Fruit fly (Drosophila melanogaster) whole organism, embryonic: ENCODE data around the gene Kr-h1.

Experiments used
- BtbVII ChIP-seq: fragments of 200-800 bp; sonication (Bioruptor generic); optimal IDR thresholded peaks from 3 replicates; lab custom pipeline; 2017; ENCODE audit warnings: missing biosample characterization, mild to moderate bottlenecking, missing genetic modification characterization
- CG10209 ChIP-seq: fragments of 200-800 bp; sonication (Bioruptor generic); optimal IDR thresholded peaks from 3 replicates; lab custom pipeline; 2017; ENCODE audit warnings: missing biosample characterization, mild to moderate bottlenecking, missing genetic modification characterization, missing genetic modification reagents
- CG10462 ChIP-seq: fragments of 200-800 bp; sonication (Bioruptor generic); optimal IDR thresholded peaks from 2 replicates; lab custom pipeline; 2016; ENCODE audit warnings: missing biosample characterization, missing genetic modification characterization
- CG11560 ChIP-seq: fragments of 200-800 bp; sonication (Bioruptor generic); IDR thresholded peaks from 3 replicates; pipeline ENCODE4 v1.3.6; 2022; ENCODE audit warnings: missing biosample characterization, missing genetic modification characterization
- CG12942 ChIP-seq: fragments of 200-800 bp; sonication (Bioruptor generic); optimal IDR thresholded peaks from 3 replicates; lab custom pipeline; 2016; ENCODE audit warnings: missing biosample characterization, missing genetic modification characterization
- CG13287 ChIP-seq: fragments of 200-800 bp; sonication (Bioruptor generic); IDR thresholded peaks from 2 replicates; pipeline ENCODE4 v1.3.6; 2022; ENCODE audit warnings: missing biosample characterization, missing genetic modification characterization; ENCODE audit not compliant: partially characterized antibody
- CG15011 ChIP-seq: fragments of 200-800 bp; sonication (Bioruptor generic); optimal IDR thresholded peaks from 3 replicates; lab custom pipeline; 2018; ENCODE audit warnings: missing biosample characterization, mild to moderate bottlenecking, missing genetic modification characterization
- CG1529 ChIP-seq: fragments of 200-800 bp; sonication (Bioruptor generic); optimal IDR thresholded peaks from 3 replicates; lab custom pipeline; 2018; ENCODE audit warnings: missing biosample characterization, missing genetic modification characterization
- CG1602 ChIP-seq: fragments of 200-800 bp; sonication (Bioruptor generic); optimal IDR thresholded peaks from 3 replicates; lab custom pipeline; 2016; ENCODE audit warnings: missing biosample characterization, missing genetic modification characterization
- CG17385 ChIP-seq: fragments of 200-800 bp; sonication (Bioruptor generic); optimal IDR thresholded peaks from 3 replicates; lab custom pipeline; 2018; ENCODE audit warnings: missing biosample characterization, mild to moderate bottlenecking, missing genetic modification characterization
- CG17829 ChIP-seq: fragments of 200-800 bp; optimal IDR thresholded peaks from 2 replicates; lab custom pipeline; 2019; ENCODE audit warnings: missing biosample characterization, mild to moderate bottlenecking, missing genetic modification characterization, moderate library complexity
- CG31441 ChIP-seq: fragments of 200-800 bp; sonication (Bioruptor generic); IDR thresholded peaks from 2 replicates; pipeline ENCODE4 v1.3.6; 2022; ENCODE audit warnings: missing biosample characterization, missing genetic modification characterization
- CG3407 ChIP-seq: fragments of 200-800 bp; sonication (Bioruptor generic); optimal IDR thresholded peaks from 2 replicates; lab custom pipeline; 2018; ENCODE audit warnings: missing biosample characterization, mild to moderate bottlenecking, missing genetic modification characterization
- CG3995 ChIP-seq: fragments of 200-800 bp; sonication (Bioruptor generic); optimal IDR thresholded peaks from 3 replicates; lab custom pipeline; 2016; ENCODE audit warnings: missing biosample characterization, missing genetic modification characterization
- CG4854 ChIP-seq: fragments of 200-800 bp; sonication (Bioruptor generic); optimal IDR thresholded peaks from 2 replicates; lab custom pipeline; 2016; ENCODE audit warnings: missing biosample characterization, missing genetic modification characterization, inconsistent platforms
- CG7987 ChIP-seq: fragments of 200-800 bp; sonication (Bioruptor generic); optimal IDR thresholded peaks from 2 replicates; lab custom pipeline; 2018; ENCODE audit warnings: missing biosample characterization, mild to moderate bottlenecking, missing genetic modification characterization, moderate library complexity
- CG8388 ChIP-seq: fragments of 200-800 bp; sonication (Bioruptor generic); optimal IDR thresholded peaks from 2 replicates; lab custom pipeline; 2019; ENCODE audit warnings: missing biosample characterization, mild to moderate bottlenecking, missing genetic modification characterization, moderate library complexity
- CG9797 ChIP-seq: fragments of 200-800 bp; sonication (Bioruptor generic); optimal IDR thresholded peaks from 3 replicates; lab custom pipeline; 2018; ENCODE audit warnings: missing biosample characterization, mild to moderate bottlenecking, missing genetic modification characterization
- Chrac-16 ChIP-seq: fragments of 200-800 bp; sonication (Bioruptor generic); optimal IDR thresholded peaks from 3 replicates; lab custom pipeline; 2016; ENCODE audit warnings: missing biosample characterization, missing genetic modification characterization
- D ChIP-seq, 2 experiments: fragments of 200-800 bp in 1 of 2; fragments of >200 bp in 1 of 2; sonication (Bioruptor generic) in 1 of 2; optimal IDR thresholded peaks; 2 replicates in 1 of 2; 3 replicates in 1 of 2; lab custom pipeline; 2017; ENCODE audit warnings: mild to moderate bottlenecking in 1 of 2, missing biosample characterization in 1 of 2, missing genetic modification characterization in 1 of 2, missing genetic modification reagents in 1 of 2
- Deaf1 ChIP-seq: fragments of 200-800 bp; optimal IDR thresholded peaks from 3 replicates; lab custom pipeline; 2019; ENCODE audit warnings: missing biosample characterization, mild to moderate bottlenecking, missing genetic modification characterization, moderate library complexity
- Dip3 ChIP-seq: fragments of 200-800 bp; sonication (Bioruptor generic); optimal IDR thresholded peaks from 3 replicates; lab custom pipeline; 2016; ENCODE audit warnings: missing biosample characterization, missing genetic modification characterization
- Doc3 ChIP-seq: fragments of 200-800 bp; sonication (Bioruptor generic); IDR thresholded peaks from 3 replicates; pipeline ENCODE4 v1.3.6; 2022; ENCODE audit warnings: missing biosample characterization, missing genetic modification characterization; ENCODE audit not compliant: partially characterized antibody
- Drgx ChIP-seq: fragments of 200-800 bp; sonication (Bioruptor generic); IDR thresholded peaks from 2 replicates; pipeline ENCODE4 v1.3.6; 2022; ENCODE audit warnings: missing biosample characterization, missing genetic modification characterization
- Fer3 ChIP-seq: fragments of 200-800 bp; sonication (Bioruptor generic); optimal IDR thresholded peaks from 2 replicates; lab custom pipeline; 2018; ENCODE audit warnings: missing biosample characterization, mild to moderate bottlenecking, missing genetic modification characterization, moderate library complexity
- Hmx ChIP-seq: fragments of 200-800 bp; sonication (Bioruptor generic); optimal IDR thresholded peaks from 2 replicates; lab custom pipeline; 2016; ENCODE audit warnings: missing biosample characterization, missing genetic modification characterization
- Mad ChIP-seq: fragments of 200-800 bp; sonication (Bioruptor generic); optimal IDR thresholded peaks from 2 replicates; lab custom pipeline; 2016; ENCODE audit warnings: missing biosample characterization, missing genetic modification characterization
- Myb ChIP-seq: fragments of 200-800 bp; sonication (Bioruptor generic); optimal IDR thresholded peaks from 2 replicates; lab custom pipeline; 2016; ENCODE audit warnings: missing biosample characterization, missing genetic modification characterization
- Nf-YB ChIP-seq: fragments of 200-800 bp; sonication (Bioruptor generic); optimal IDR thresholded peaks from 3 replicates; lab custom pipeline; 2019; ENCODE audit warnings: missing biosample characterization, mild to moderate bottlenecking, missing genetic modification characterization, moderate library complexity
- Oaz ChIP-seq: fragments of 200-800 bp; sonication (Bioruptor generic); IDR thresholded peaks from 2 replicates; pipeline ENCODE4 v1.3.6; 2022; ENCODE audit warnings: missing biosample characterization, missing genetic modification characterization
- Opbp ChIP-seq: fragments of 200-800 bp; sonication (Bioruptor generic); IDR thresholded peaks from 3 replicates; pipeline ENCODE4 v1.3.6; 2022; ENCODE audit warnings: missing biosample characterization, missing genetic modification characterization; ENCODE audit not compliant: partially characterized antibody
- Poxn ChIP-seq: fragments of 200-800 bp; sonication (Bioruptor generic); IDR thresholded peaks from 2 replicates; pipeline ENCODE4 v1.3.6; 2022; ENCODE audit warnings: missing biosample characterization, missing genetic modification characterization
- Rfx ChIP-seq: fragments of 200-800 bp; sonication (Bioruptor generic); IDR thresholded peaks from 2 replicates; pipeline ENCODE4 v1.3.6; 2022; ENCODE audit warnings: missing biosample characterization, missing genetic modification characterization
- Rx ChIP-seq: fragments of 200-800 bp; sonication (Bioruptor generic); IDR thresholded peaks from 2 replicates; pipeline ENCODE4 v1.3.6; 2022; ENCODE audit warnings: missing biosample characterization, missing genetic modification characterization
- Spps ChIP-seq: fragments of 200-800 bp; sonication (Bioruptor generic); optimal IDR thresholded peaks from 2 replicates; lab custom pipeline; 2018; ENCODE audit warnings: missing biosample characterization, mild to moderate bottlenecking, missing genetic modification characterization
- Sry-δ ChIP-seq: fragments of 200-800 bp; sonication (Bioruptor generic); optimal IDR thresholded peaks from 2 replicates; lab custom pipeline; 2016; ENCODE audit warnings: missing biosample characterization, missing genetic modification characterization
- Vsx1 ChIP-seq: fragments of 200-800 bp; sonication (Bioruptor generic); optimal IDR thresholded peaks from 2 replicates; lab custom pipeline; 2017; ENCODE audit warnings: missing biosample characterization, mild to moderate bottlenecking, missing genetic modification characterization, missing genetic modification reagents
- Xrp1 ChIP-seq: fragments of 200-800 bp; sonication (Bioruptor generic); IDR thresholded peaks from 2 replicates; pipeline ENCODE4 v1.3.6; 2022; ENCODE audit warnings: missing biosample characterization, missing genetic modification characterization
- ara ChIP-seq: fragments of 200-800 bp; sonication (Bioruptor generic); IDR thresholded peaks from 2 replicates; pipeline ENCODE4 v1.3.6; 2022; ENCODE audit warnings: missing biosample characterization, missing genetic modification characterization
- br ChIP-seq: fragments of >200 bp; optimal IDR thresholded peaks from 2 replicates; lab custom pipeline; 2017
- chif ChIP-seq, 2 experiments: fragments of 200-800 bp; sonication (Bioruptor generic); optimal IDR thresholded peaks; 3 replicates each; lab custom pipeline; 2016; ENCODE audit warnings: missing biosample characterization in 2 of 2, missing genetic modification characterization in 2 of 2
- crc ChIP-seq: fragments of 200-800 bp; sonication (Bioruptor generic); optimal IDR thresholded peaks from 2 replicates; lab custom pipeline; 2016; ENCODE audit warnings: missing biosample characterization, missing genetic modification characterization
- hbn ChIP-seq: fragments of 200-800 bp; sonication (Bioruptor generic); IDR thresholded peaks from 2 replicates; pipeline ENCODE4 v1.3.6; 2022; ENCODE audit warnings: missing biosample characterization, missing genetic modification characterization; ENCODE audit not compliant: partially characterized antibody
- mirr ChIP-seq: fragments of 200-800 bp; sonication (Bioruptor generic); optimal IDR thresholded peaks from 3 replicates; lab custom pipeline; 2018; ENCODE audit warnings: missing biosample characterization, mild to moderate bottlenecking, missing genetic modification characterization
- nerfin-1 ChIP-seq: fragments of 200-800 bp; sonication (Bioruptor generic); optimal IDR thresholded peaks from 3 replicates; lab custom pipeline; 2019; ENCODE audit warnings: missing biosample characterization, mild to moderate bottlenecking, missing genetic modification characterization, moderate library complexity
- pum ChIP-seq: fragments of 200-800 bp; sonication (Bioruptor generic); optimal IDR thresholded peaks from 2 replicates; lab custom pipeline; 2016; ENCODE audit warnings: missing biosample characterization, missing genetic modification characterization
- scrt ChIP-seq: fragments of 200-800 bp; sonication (Bioruptor generic); optimal IDR thresholded peaks from 2 replicates; lab custom pipeline; 2018; ENCODE audit warnings: missing biosample characterization, mild to moderate bottlenecking, missing genetic modification characterization, moderate library complexity
- seq ChIP-seq: fragments of 200-800 bp; sonication (Bioruptor generic); IDR thresholded peaks from 2 replicates; pipeline ENCODE4 v1.3.6; 2022; ENCODE audit warnings: missing biosample characterization, missing genetic modification characterization
- tap ChIP-seq: fragments of 200-800 bp; optimal IDR thresholded peaks from 3 replicates; lab custom pipeline; 2019; ENCODE audit warnings: missing biosample characterization, mild to moderate bottlenecking, missing genetic modification characterization, moderate library complexity
- tin ChIP-seq: fragments of 200-800 bp; sonication (Bioruptor generic); optimal IDR thresholded peaks from 3 replicates; lab custom pipeline; 2016; ENCODE audit warnings: missing biosample characterization, missing genetic modification characterization

Gene Kr-h1

dm6 chr2L:6065823-6066222 is 16.6 kb upstream of the Kr-h1 start, which contains the start of the genes Fbw5 and CG9147 (continued):
- TF ChIP-seq CG1602 (GFP tag; lab: Kevin White, UChicago): peak; percentile 100
- TF ChIP-seq Xrp1: peak; percentile 100
- peak; percentile 99 for TF ChIP-seq tap (tag; lab: Kevin White, UChicago)
- TF ChIP-seq CG3995 (GFP tag; lab: Kevin White, UChicago): peak; percentile 86
- peak; percentile 99 to 100 for TF ChIP-seq chif (GFP tag; optimal IDR thresholded peaks at IDR 0.05; lab: Kevin White, UChicago)
- peak; percentile 100 for TF ChIP-seq ara (GFP tag; lab: Robert Waterston, UW)
- peak; percentile 100 for TF ChIP-seq CG10209
- peak; percentile 98 for TF ChIP-seq CG7987 (GFP tag; lab: Kevin White, UChicago)
- TF ChIP-seq CG3407 (GFP tag; lab: Kevin White, UChicago): peak; percentile 99
- TF ChIP-seq CG17385 (GFP tag; lab: Kevin White, UChicago): peak; percentile 100
- peak; percentile 99 for TF ChIP-seq Poxn (GFP tag; lab: Robert Waterston, UW)
- peak; percentile 99 for TF ChIP-seq Rx
- TF ChIP-seq Hmx (GFP tag; lab: Kevin White, UChicago): peak; percentile 98
- TF ChIP-seq Opbp (GFP tag; lab: Robert Waterston, UW): peak; percentile 57; the same call in 2 of the 3 replicates
- TF ChIP-seq CG17829 (tag; lab: Kevin White, UChicago): peak; percentile 99
- TF ChIP-seq mirr (GFP tag; lab: Kevin White, UChicago): peak; percentile 97
- peak; percentile 95 for TF ChIP-seq Myb (GFP tag; lab: Kevin White, UChicago)
- TF ChIP-seq br (lab: Kevin White, UChicago): no peak
- peak; percentile 99 for TF ChIP-seq CG31441 (GFP tag; lab: Robert Waterston, UW)
- TF ChIP-seq Doc3: no peak; the same call in 2 of the 3 replicates
- TF ChIP-seq Oaz (GFP tag; lab: Robert Waterston, UW): peak; percentile 99
- peak; percentile 98 for TF ChIP-seq CG15011 (GFP tag; lab: Kevin White, UChicago)
- peak; percentile 81 for TF ChIP-seq CG13287 (GFP tag; lab: Robert Waterston, UW)
- peak; percentile 97 for TF ChIP-seq scrt
- TF ChIP-seq Spps (tag; lab: Kevin White, UChicago): peak; percentile 98
- TF ChIP-seq CG10462 (GFP tag; lab: Kevin White, UChicago): peak; percentile 100
- TF ChIP-seq Chrac-16 (GFP tag; lab: Kevin White, UChicago): peak; percentile 100
- peak; percentile 100 for TF ChIP-seq CG4854 (GFP tag; lab: Kevin White, UChicago)
- TF ChIP-seq nerfin-1: peak; percentile 97
- TF ChIP-seq Fer3: peak; percentile 99
- peak; percentile 99 for TF ChIP-seq CG1529
- peak; percentile 99 for TF ChIP-seq Mad
- TF ChIP-seq CG11560 (tag; lab: Robert Waterston, UW): peak; percentile 94
- TF ChIP-seq Deaf1 (tag; lab: Kevin White, UChicago): peak; percentile 92
- peak; percentile 93 for TF ChIP-seq Nf-YB (GFP tag; lab: Kevin White, UChicago)
- TF ChIP-seq Vsx1: peak; percentile 98
- 0 out of 2 replicates have a peak, but pooled peaks have one; percentile 51 for TF ChIP-seq hbn (GFP tag; lab: Robert Waterston, UW)
- TF ChIP-seq pum (GFP tag; lab: Kevin White, UChicago): peak; percentile 99
- TF ChIP-seq Rfx (GFP tag; lab: Robert Waterston, UW): peak; percentile 100
- peak; percentile 99 for TF ChIP-seq tin (GFP tag; lab: Kevin White, UChicago)
- TF ChIP-seq seq: peak; percentile 100
- TF ChIP-seq CG8388 (GFP tag; lab: Kevin White, UChicago): peak; percentile 99
- peak; percentile 56 for TF ChIP-seq CG9797
- TF ChIP-seq Dip3 (GFP tag; lab: Kevin White, UChicago): peak; percentile 99
- TF ChIP-seq Sry-δ: peak; percentile 88
- TF ChIP-seq crc: peak; percentile 99
- peak; percentile 99 for TF ChIP-seq Drgx (GFP tag; lab: Robert Waterston, UW)
- TF ChIP-seq CG12942 (GFP tag; lab: Kevin White, UChicago): peak; percentile 100
- no peak for TF ChIP-seq D (optimal IDR thresholded peaks at IDR 0.05; lab: Kevin White, UChicago)
- peak; percentile 99 for TF ChIP-seq D (GFP tag; optimal IDR thresholded peaks at IDR 0.05; lab: Kevin White, UChicago)
- TF ChIP-seq BtbVII: peak; percentile 98
